Fruit fly (Drosophila melanogaster) whole organism, embryonic: ENCODE measurements around the gene RpL4.
A peak's percentile ranks its signal among the peaks of the same experiment; 100 is the strongest.

ENCODE experiments used
- Bgb ChIP-seq: fragments of 200-800 bp; sonication (Bioruptor generic); IDR thresholded peaks from 2 replicates; pipeline ENCODE4 v1.3.6; 2022; ENCODE audit warnings: missing biosample characterization, missing genetic modification characterization; ENCODE audit not compliant: partially characterized antibody
- CG10147 ChIP-seq: fragments of 200-800 bp; sonication (Bioruptor generic); optimal IDR thresholded peaks from 2 replicates; lab custom pipeline; 2019; ENCODE audit warnings: missing biosample characterization, mild to moderate bottlenecking, missing genetic modification characterization, moderate library complexity
- CG10274 ChIP-seq: fragments of 200-800 bp; sonication (Bioruptor generic); optimal IDR thresholded peaks from 3 replicates; lab custom pipeline; 2017; ENCODE audit warnings: missing biosample characterization, mild to moderate bottlenecking, missing genetic modification characterization
- CG11093 ChIP-seq: fragments of 200-800 bp; sonication (Bioruptor generic); IDR thresholded peaks from 3 replicates; pipeline ENCODE4 v1.3.6; 2022; ENCODE audit warnings: missing biosample characterization, missing genetic modification characterization
- CG11456 ChIP-seq: fragments of 200-800 bp; sonication (Bioruptor generic); IDR thresholded peaks from 3 replicates; pipeline ENCODE4 v1.3.6; 2022; ENCODE audit warnings: missing biosample characterization, missing genetic modification characterization
- CG12942 ChIP-seq: fragments of 200-800 bp; sonication (Bioruptor generic); optimal IDR thresholded peaks from 3 replicates; lab custom pipeline; 2016; ENCODE audit warnings: missing biosample characterization, missing genetic modification characterization
- CG14441 ChIP-seq: fragments of 200-800 bp; sonication (Bioruptor generic); IDR thresholded peaks from 2 replicates; pipeline ENCODE4 v1.3.6; 2022; ENCODE audit warnings: missing biosample characterization, missing genetic modification characterization
- CG15269 ChIP-seq: fragments of 200-800 bp; sonication (Bioruptor generic); optimal IDR thresholded peaks from 2 replicates; lab custom pipeline; 2018; ENCODE audit warnings: missing biosample characterization, mild to moderate bottlenecking, missing genetic modification characterization, moderate library complexity
- CG1529 ChIP-seq: fragments of 200-800 bp; sonication (Bioruptor generic); optimal IDR thresholded peaks from 3 replicates; lab custom pipeline; 2018; ENCODE audit warnings: missing biosample characterization, missing genetic modification characterization
- CG17186 ChIP-seq: fragments of 200-800 bp; sonication (Bioruptor generic); optimal IDR thresholded peaks from 3 replicates; lab custom pipeline; 2017; ENCODE audit warnings: missing biosample characterization, missing genetic modification reagents, missing genetic modification characterization
- CG31224 ChIP-seq: fragments of 200-800 bp; sonication (Bioruptor generic); IDR thresholded peaks from 2 replicates; pipeline ENCODE4 v1.3.6; 2022; ENCODE audit warnings: missing biosample characterization, missing genetic modification characterization
- CG31388 ChIP-seq: fragments of 200-800 bp; sonication (Bioruptor generic); optimal IDR thresholded peaks from 2 replicates; lab custom pipeline; 2016; ENCODE audit warnings: missing biosample characterization, missing genetic modification characterization
- CG34422 ChIP-seq: fragments of 200-800 bp; sonication (Bioruptor generic); IDR thresholded peaks from 3 replicates; pipeline ENCODE4 v1.3.6; 2022; ENCODE audit warnings: missing biosample characterization, missing genetic modification characterization
- CG43689 ChIP-seq: fragments of 200-800 bp; sonication (Bioruptor generic); IDR thresholded peaks from 2 replicates; pipeline ENCODE4 v1.3.6; 2022; ENCODE audit warnings: missing biosample characterization, missing genetic modification characterization
- CG6854 ChIP-seq: fragments of 200-800 bp; sonication (Bioruptor generic); optimal IDR thresholded peaks from 3 replicates; lab custom pipeline; 2017; ENCODE audit warnings: missing biosample characterization, mild to moderate bottlenecking, missing genetic modification characterization
- CG7987 ChIP-seq: fragments of 200-800 bp; sonication (Bioruptor generic); optimal IDR thresholded peaks from 2 replicates; lab custom pipeline; 2018; ENCODE audit warnings: missing biosample characterization, mild to moderate bottlenecking, missing genetic modification characterization, moderate library complexity
- CG9727 ChIP-seq: fragments of 200-800 bp; sonication (Bioruptor generic); optimal IDR thresholded peaks from 3 replicates; lab custom pipeline; 2017; ENCODE audit warnings: missing biosample characterization, mild to moderate bottlenecking, missing genetic modification characterization
- Dek ChIP-seq: fragments of 200-800 bp; sonication (Bioruptor generic); optimal IDR thresholded peaks from 3 replicates; lab custom pipeline; 2019; ENCODE audit warnings: missing biosample characterization, mild to moderate bottlenecking, missing genetic modification characterization, moderate library complexity
- Dp ChIP-seq: fragments of 200-800 bp; sonication (Bioruptor generic); optimal IDR thresholded peaks from 2 replicates; lab custom pipeline; 2018; ENCODE audit warnings: missing biosample characterization, mild to moderate bottlenecking, missing genetic modification characterization, moderate library complexity
- Drgx ChIP-seq: fragments of 200-800 bp; sonication (Bioruptor generic); IDR thresholded peaks from 2 replicates; pipeline ENCODE4 v1.3.6; 2022; ENCODE audit warnings: missing biosample characterization, missing genetic modification characterization
- Gsc ChIP-seq: fragments of 200-800 bp; sonication (Bioruptor generic); IDR thresholded peaks from 2 replicates; pipeline ENCODE4 v1.3.6; 2022; ENCODE audit warnings: missing biosample characterization, missing genetic modification characterization
- Hand ChIP-seq: fragments of 200-800 bp; sonication (Bioruptor generic); optimal IDR thresholded peaks from 2 replicates; lab custom pipeline; 2017; ENCODE audit warnings: mild to moderate bottlenecking, missing biosample characterization, missing genetic modification reagents, missing genetic modification characterization
- Kr ChIP-seq: fragments of 200-800 bp; sonication (Bioruptor generic); optimal IDR thresholded peaks from 2 replicates; lab custom pipeline; 2017; ENCODE audit warnings: missing biosample characterization, mild to moderate bottlenecking, missing genetic modification characterization
- MESR4 ChIP-seq: fragments of 200-800 bp; sonication (Bioruptor generic); optimal IDR thresholded peaks from 2 replicates; lab custom pipeline; 2018; ENCODE audit warnings: missing biosample characterization, mild to moderate bottlenecking, missing genetic modification characterization, moderate library complexity
- NC2β ChIP-seq: fragments of 200-800 bp; sonication (Bioruptor generic); optimal IDR thresholded peaks from 2 replicates; lab custom pipeline; 2016; ENCODE audit warnings: missing biosample characterization, missing genetic modification characterization
- Oaz ChIP-seq: fragments of 200-800 bp; sonication (Bioruptor generic); IDR thresholded peaks from 2 replicates; pipeline ENCODE4 v1.3.6; 2022; ENCODE audit warnings: missing biosample characterization, missing genetic modification characterization
- Oli ChIP-seq: fragments of 200-800 bp; sonication (Bioruptor generic); optimal IDR thresholded peaks from 2 replicates; lab custom pipeline; 2018; ENCODE audit warnings: missing biosample characterization, mild to moderate bottlenecking, missing genetic modification characterization, moderate library complexity
- Optix ChIP-seq: fragments of 200-800 bp; sonication (Bioruptor generic); IDR thresholded peaks from 3 replicates; pipeline ENCODE4 v1.3.6; 2022; ENCODE audit warnings: missing biosample characterization, missing genetic modification characterization
- Sox100B ChIP-seq: fragments of 200-800 bp; sonication (Bioruptor generic); optimal IDR thresholded peaks from 3 replicates; lab custom pipeline; 2018; ENCODE audit warnings: missing biosample characterization, mild to moderate bottlenecking, missing genetic modification characterization
- YL-1 ChIP-seq: fragments of 200-800 bp; sonication (Bioruptor generic); optimal IDR thresholded peaks from 3 replicates; lab custom pipeline; 2017; ENCODE audit warnings: missing biosample characterization, mild to moderate bottlenecking, missing genetic modification characterization
- al ChIP-seq: fragments of 200-800 bp; sonication (Bioruptor generic); IDR thresholded peaks from 2 replicates; pipeline ENCODE4 v1.3.6; 2022; ENCODE audit warnings: missing biosample characterization, missing genetic modification characterization
- amos ChIP-seq: fragments of 200-800 bp; sonication (Bioruptor generic); IDR thresholded peaks from 2 replicates; pipeline ENCODE4 v1.3.6; 2022; ENCODE audit warnings: missing biosample characterization, missing genetic modification characterization; ENCODE audit not compliant: partially characterized antibody
- ap ChIP-seq: fragments of 200-800 bp; sonication (Bioruptor generic); IDR thresholded peaks from 2 replicates; pipeline ENCODE4 v1.3.6; 2022; ENCODE audit warnings: missing biosample characterization, missing genetic modification characterization
- ato ChIP-seq: fragments of 200-800 bp; sonication (Bioruptor generic); IDR thresholded peaks from 2 replicates; pipeline ENCODE4 v1.3.6; 2022; ENCODE audit warnings: missing biosample characterization, missing genetic modification characterization; ENCODE audit not compliant: partially characterized antibody
- cad ChIP-seq: fragments of >200 bp; optimal IDR thresholded peaks from 2 replicates; lab custom pipeline; 2017; ENCODE audit warnings: missing biosample characterization, missing genetic modification characterization
- crc ChIP-seq: fragments of 200-800 bp; sonication (Bioruptor generic); optimal IDR thresholded peaks from 2 replicates; lab custom pipeline; 2016; ENCODE audit warnings: missing biosample characterization, missing genetic modification characterization
- dati ChIP-seq: fragments of 200-800 bp; sonication (Bioruptor generic); IDR thresholded peaks from 2 replicates; pipeline ENCODE4 v1.3.6; 2022; ENCODE audit warnings: missing biosample characterization, missing genetic modification characterization
- dm ChIP-seq: fragments of 200-800 bp; sonication (Bioruptor generic); optimal IDR thresholded peaks from 3 replicates; lab custom pipeline; 2016; ENCODE audit warnings: missing biosample characterization, missing genetic modification characterization
- fd102C ChIP-seq: fragments of 200-800 bp; sonication (Bioruptor generic); optimal IDR thresholded peaks from 2 replicates; lab custom pipeline; 2018; ENCODE audit warnings: missing biosample characterization, mild to moderate bottlenecking, missing genetic modification characterization, moderate library complexity
- fd64A ChIP-seq: fragments of 200-800 bp; sonication (Bioruptor generic); optimal IDR thresholded peaks from 3 replicates; lab custom pipeline; 2018; ENCODE audit warnings: missing biosample characterization, mild to moderate bottlenecking, missing genetic modification characterization
- fd96Cb ChIP-seq: fragments of 200-800 bp; sonication (Bioruptor generic); optimal IDR thresholded peaks from 2 replicates; lab custom pipeline; 2018; ENCODE audit warnings: missing biosample characterization, mild to moderate bottlenecking, missing genetic modification characterization, moderate library complexity
- gt ChIP-seq: fragments of 200-800 bp; sonication (Bioruptor generic); IDR thresholded peaks from 2 replicates; pipeline ENCODE4 v1.3.6; 2022; ENCODE audit warnings: missing biosample characterization, missing genetic modification characterization
- ham ChIP-seq: fragments of 200-800 bp; sonication (Bioruptor generic); IDR thresholded peaks from 2 replicates; pipeline ENCODE4 v1.3.6; 2022; ENCODE audit warnings: missing biosample characterization, missing genetic modification characterization
- inv ChIP-seq: fragments of 200-800 bp; sonication (Bioruptor generic); IDR thresholded peaks from 2 replicates; pipeline ENCODE4 v1.3.6; 2022; ENCODE audit warnings: missing biosample characterization, missing genetic modification characterization; ENCODE audit not compliant: partially characterized antibody
- kay ChIP-seq: fragments of 200-800 bp; sonication (Bioruptor generic); optimal IDR thresholded peaks from 2 replicates; lab custom pipeline; 2016; ENCODE audit warnings: missing biosample characterization, missing genetic modification characterization
- lov ChIP-seq, 2 experiments: fragments of 200-800 bp in 1 of 2; fragments of >200 bp in 1 of 2; sonication (Bioruptor generic) in 1 of 2; IDR thresholded peaks in 1 of 2; optimal IDR thresholded peaks in 1 of 2; 2 replicates in 1 of 2; 3 replicates in 1 of 2; pipeline versions ENCODE4 v1.3.6 to Lab custom; 2017 to 2022; ENCODE audit warnings: missing biosample characterization in 1 of 2, missing genetic modification characterization in 1 of 2
- nerfin-2 ChIP-seq: fragments of 200-800 bp; sonication (Bioruptor generic); IDR thresholded peaks from 2 replicates; pipeline ENCODE4 v1.3.6; 2022; ENCODE audit warnings: missing biosample characterization, missing genetic modification characterization; ENCODE audit not compliant: partially characterized antibody
- pnt ChIP-seq: fragments of 200-800 bp; sonication (Bioruptor generic); optimal IDR thresholded peaks from 3 replicates; lab custom pipeline; 2016; ENCODE audit warnings: missing biosample characterization, missing genetic modification characterization
- run ChIP-seq: fragments of 200-800 bp; sonication (Bioruptor generic); optimal IDR thresholded peaks from 3 replicates; lab custom pipeline; 2018; ENCODE audit warnings: missing biosample characterization, mild to moderate bottlenecking, missing genetic modification characterization
- sens-2 ChIP-seq: fragments of 200-800 bp; sonication (Bioruptor generic); IDR thresholded peaks from 2 replicates; pipeline ENCODE4 v1.3.6; 2022; ENCODE audit warnings: missing biosample characterization, missing genetic modification characterization
- slou ChIP-seq: fragments of 200-800 bp; sonication (Bioruptor generic); optimal IDR thresholded peaks from 3 replicates; lab custom pipeline; 2016; ENCODE audit warnings: missing biosample characterization, missing genetic modification characterization
- ssp ChIP-seq: fragments of 200-800 bp; sonication (Bioruptor generic); IDR thresholded peaks from 2 replicates; pipeline ENCODE4 v1.3.6; 2022; ENCODE audit warnings: missing biosample characterization, missing genetic modification characterization

The RpL4 gene

dm6 chr3R:27919385-27919789, 3.2 kb upstream of the RpL4 start, which contains the start of gene Boh1 (continued):
- peak; percentile 12 for TF ChIP-seq CG9727 (GFP tag; lab: Kevin White, UChicago)
- no peak for TF ChIP-seq run
- TF ChIP-seq Drgx (GFP tag; lab: Robert Waterston, UW): no peak
- no peak for TF ChIP-seq slou (GFP tag; lab: Kevin White, UChicago)
- TF ChIP-seq NC2β (GFP tag; lab: Kevin White, UChicago): no peak
- TF ChIP-seq dm (GFP tag; lab: Kevin White, UChicago): no peak
- no peak for TF ChIP-seq Bgb (GFP tag; lab: Robert Waterston, UW)
- TF ChIP-seq CG31224: no peak
- TF ChIP-seq CG12942 (GFP tag; lab: Kevin White, UChicago): no peak
- TF ChIP-seq Oaz: no peak
- peak; percentile 8 for TF ChIP-seq CG10147
- no peak for TF ChIP-seq CG11093 (GFP tag; lab: Robert Waterston, UW)
- TF ChIP-seq CG43689: no peak
- TF ChIP-seq CG11456: no peak
- peak; percentile 45 for TF ChIP-seq CG15269
- TF ChIP-seq fd64A (GFP tag; lab: Kevin White, UChicago): no peak
- no peak for TF ChIP-seq al (GFP tag; lab: Robert Waterston, UW)
- peak; percentile 21 for TF ChIP-seq YL-1 (GFP tag; lab: Kevin White, UChicago)
- no peak for TF ChIP-seq Optix
- no peak for TF ChIP-seq ato (GFP tag; lab: Robert Waterston, UW)
- no peak for TF ChIP-seq CG31388 (GFP tag; lab: Kevin White, UChicago)
- no peak for TF ChIP-seq CG34422
- TF ChIP-seq CG6854 (GFP tag; lab: Kevin White, UChicago): no peak
- TF ChIP-seq gt (GFP tag; lab: Robert Waterston, UW): no peak
- peak; percentile 6 for TF ChIP-seq Dp (GFP tag; lab: Kevin White, UChicago)
- no peak for TF ChIP-seq kay (GFP tag; lab: Kevin White, UChicago)
- TF ChIP-seq CG1529 (GFP tag; lab: Kevin White, UChicago): no peak
- no peak for TF ChIP-seq fd96Cb (tag; lab: Kevin White, UChicago)
- no peak for TF ChIP-seq CG17186 (GFP tag; lab: Kevin White, UChicago)
- no peak for TF ChIP-seq Hand (GFP tag; lab: Kevin White, UChicago)
- TF ChIP-seq Oli (tag; lab: Kevin White, UChicago): no peak
- no peak for TF ChIP-seq lov (optimal IDR thresholded peaks at IDR 0.05; lab: Kevin White, UChicago)
- no peak for TF ChIP-seq lov (GFP tag; IDR thresholded peaks at IDR 0.05; lab: Robert Waterston, UW)
- no peak for TF ChIP-seq crc
- TF ChIP-seq Kr (GFP tag; lab: Kevin White, UChicago): no peak
- no peak for TF ChIP-seq CG10274 (GFP tag; lab: Kevin White, UChicago)
- TF ChIP-seq nerfin-2 (GFP tag; lab: Robert Waterston, UW): no peak
- no peak for TF ChIP-seq dati (GFP tag; lab: Robert Waterston, UW)
- TF ChIP-seq pnt (GFP tag; lab: Kevin White, UChicago): no peak
- no peak for TF ChIP-seq fd102C (GFP tag; lab: Kevin White, UChicago)
- no peak for TF ChIP-seq inv (GFP tag; lab: Robert Waterston, UW)
- TF ChIP-seq CG7987 (GFP tag; lab: Kevin White, UChicago): no peak
- TF ChIP-seq amos (GFP tag; lab: Robert Waterston, UW): no peak
- TF ChIP-seq Sox100B (GFP tag; lab: Kevin White, UChicago): peak; percentile 63
- TF ChIP-seq cad (GFP tag; lab: Kevin White, UChicago): no peak
- TF ChIP-seq sens-2 (GFP tag; lab: Robert Waterston, UW): no peak
- TF ChIP-seq ssp: no peak
- TF ChIP-seq MESR4: no peak
- TF ChIP-seq ham: no peak
- peak; percentile 28 for TF ChIP-seq Dek (tag; lab: Kevin White, UChicago)
- TF ChIP-seq ap (GFP tag; lab: Robert Waterston, UW): no peak
- peak; percentile 28; the same call in 1 of the 2 replicates for TF ChIP-seq CG14441 (GFP tag; lab: Robert Waterston, UW)
- no peak for TF ChIP-seq Gsc (GFP tag; lab: Robert Waterston, UW)
